Worm (Caenorhabditis elegans) whole organism, young adult: ENCODE results near the gene him-5.
"Not testable (repeated sequence)": the region's sequence is repeated elsewhere in the genome, so short reads cannot be mapped to it uniquely, and the experiment has no call there.

Experiments used
- F55B11.4 ChIP-seq: sonication (generic microtip); optimal IDR thresholded peaks from 2 replicates; lab custom pipeline; 2016; ENCODE audit warnings: missing compliant biosample characterization, missing genetic modification characterization, borderline replicate concordance; ENCODE audit not compliant: insufficient read depth
- bed-2 ChIP-seq: fragments of 200-800 bp; sonication (Bioruptor generic); IDR thresholded peaks from 2 replicates; pipeline ENCODE4 v1.3.6; 2022; ENCODE audit warnings: missing genetic modification reagents, missing genetic modification characterization, missing compliant biosample characterization
- chd-7 ChIP-seq: sonication (generic microtip); optimal IDR thresholded peaks from 2 replicates; lab custom pipeline; 2016; ENCODE audit warnings: mild to moderate bottlenecking, missing genetic modification characterization, moderate library complexity, missing compliant biosample characterization
- hlh-26 ChIP-seq: fragments of 200-800 bp; sonication (Bioruptor generic); conservative IDR thresholded peaks from 2 replicates; pipeline ENCODE4 v1.3.6; 2022; ENCODE audit warnings: missing genetic modification reagents, missing genetic modification characterization, missing compliant biosample characterization
- lag-1 ChIP-seq: fragments of 200-800 bp; sonication (Bioruptor generic); IDR thresholded peaks from 2 replicates; pipeline ENCODE4 v1.3.6; 2022; ENCODE audit warnings: missing genetic modification reagents, missing genetic modification characterization, missing compliant biosample characterization
- let-607 ChIP-seq, 2 experiments: fragments of 200-800 bp in 1 of 2; sonication (Bioruptor generic) in 1 of 2; sonication (generic microtip) in 1 of 2; optimal IDR thresholded peaks; 2 replicates each; lab custom pipeline; 2016 to 2018; ENCODE audit warnings: mild to moderate bottlenecking in 2 of 2, missing compliant biosample characterization in 2 of 2, missing genetic modification characterization in 2 of 2, moderate library complexity in 2 of 2, missing genotype in 1 of 2
- lsy-27 ChIP-seq: sonication (generic microtip); optimal IDR thresholded peaks from 2 replicates; lab custom pipeline; 2017; ENCODE audit warnings: missing genetic modification characterization, mild to moderate bottlenecking, missing compliant biosample characterization, antibody characterized with exemption, missing genotype, borderline replicate concordance; ENCODE audit not compliant: insufficient read depth
- rec-8 ChIP-seq, 2 experiments: sonication (generic microtip); optimal IDR thresholded peaks; 2 replicates each; lab custom pipeline; 2016; ENCODE audit warnings: mild to moderate bottlenecking in 2 of 2, missing genetic modification characterization in 2 of 2, missing genetic modification reagents in 2 of 2, missing genotype in 2 of 2, missing biosample characterization in 1 of 2, missing compliant biosample characterization in 1 of 2, moderate library complexity in 1 of 2
- snpc-4 ChIP-seq, 5 experiments: fragments of 150-350 bp in 1 of 5; sonication (generic microtip) in 4 of 5; optimal IDR thresholded peaks; 2 replicates each; lab custom pipeline; 2014 to 2018; ENCODE audit warnings: missing genetic modification characterization in 5 of 5, missing biosample characterization in 3 of 5, antibody characterized with exemption in 2 of 5, mild to moderate bottlenecking in 2 of 5, missing compliant biosample characterization in 2 of 5, missing genotype in 2 of 5, moderate library complexity in 2 of 5, missing genetic modification reagents in 1 of 5
- ztf-28 ChIP-seq: fragments of 200-800 bp; sonication (Bioruptor generic); IDR thresholded peaks from 2 replicates; pipeline ENCODE4 v1.3.6; 2022; ENCODE audit warnings: missing genetic modification reagents, missing genetic modification characterization, missing compliant biosample characterization

DNA sequence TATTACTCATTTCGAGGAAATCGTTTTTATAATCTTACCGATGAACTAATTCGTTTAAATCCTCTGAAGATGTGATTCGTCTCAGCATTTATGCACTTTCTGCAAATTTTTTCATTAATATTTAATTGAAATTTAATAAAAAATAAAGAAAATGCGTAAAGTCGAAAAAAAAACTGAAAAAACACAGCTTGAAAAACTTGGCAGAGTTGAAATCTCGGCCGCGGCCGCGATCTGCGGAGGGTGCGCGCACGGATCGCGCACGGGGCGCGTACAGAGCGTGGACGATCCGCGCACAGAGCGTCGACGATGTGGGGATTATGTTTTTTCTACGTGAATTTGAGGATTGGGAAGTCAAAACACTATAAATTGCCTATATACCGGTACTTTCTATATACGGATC lies 47.5 kb downstream of the him-5 start, which contains the start of gene AH10.4:
- not testable (repeated sequence) for TF ChIP-seq chd-7 (tag; lab: Kevin White, UChicago); ztf-28 (GFP tag; lab: Robert Waterston, UW); snpc-4 (GFP tag; optimal IDR thresholded peaks at IDR 0.05; lab: Kevin White, UChicago); snpc-4 (tag; optimal IDR thresholded peaks at IDR 0.05; lab: Kevin White, UChicago); rec-8 (tag; optimal IDR thresholded peaks at IDR 0.05; lab: Kevin White, UChicago); lag-1 (GFP tag; lab: Robert Waterston, UW); let-607 (tag; optimal IDR thresholded peaks at IDR 0.05; lab: Kevin White, UChicago); hlh-26 (GFP tag; lab: Robert Waterston, UW); lsy-27; F55B11.4 (tag; lab: Kevin White, UChicago); bed-2
